Fruit fly (Drosophila melanogaster) whole organism, embryonic: Measurements from ENCODE around the gene CG12123.

Experiments
- Awh ChIP-seq: fragments of 200-800 bp; sonication (Bioruptor generic); IDR thresholded peaks from 2 replicates; pipeline ENCODE4, ENCODE4 v1.3.6; 2022; ENCODE audit warnings: missing biosample characterization, missing genetic modification characterization
- Blimp-1 ChIP-seq: fragments of 200-800 bp; sonication (Bioruptor generic); optimal IDR thresholded peaks from 3 replicates; lab custom pipeline; 2018; ENCODE audit warnings: missing biosample characterization, missing genetic modification characterization, mild to moderate bottlenecking, moderate library complexity, missing genetic modification reagents
- CG10979 ChIP-seq: fragments of 200-800 bp; sonication (Bioruptor generic); optimal IDR thresholded peaks from 2 replicates; lab custom pipeline; 2018; ENCODE audit warnings: missing biosample characterization, mild to moderate bottlenecking, missing genetic modification characterization, moderate library complexity
- CG11695 ChIP-seq: fragments of 200-800 bp; sonication (Bioruptor generic); IDR thresholded peaks from 3 replicates; pipeline ENCODE4 v1.3.6; 2022; ENCODE audit warnings: missing biosample characterization, missing genetic modification characterization
- CG11696 ChIP-seq: fragments of 200-800 bp; sonication (Bioruptor generic); IDR thresholded peaks from 2 replicates; pipeline ENCODE4 v1.3.6; 2022; ENCODE audit warnings: missing biosample characterization, missing genetic modification characterization
- CG12236 ChIP-seq: fragments of 200-800 bp; sonication (Bioruptor generic); optimal IDR thresholded peaks from 2 replicates; lab custom pipeline; 2016; ENCODE audit warnings: missing biosample characterization, missing genetic modification characterization
- CG12391 ChIP-seq: fragments of 200-800 bp; sonication (Bioruptor generic); optimal IDR thresholded peaks from 3 replicates; lab custom pipeline; 2018; ENCODE audit warnings: missing biosample characterization, mild to moderate bottlenecking, missing genetic modification characterization, moderate library complexity
- CG13775 ChIP-seq: fragments of 200-800 bp; sonication (Bioruptor generic); optimal IDR thresholded peaks from 3 replicates; lab custom pipeline; 2017; ENCODE audit warnings: missing biosample characterization, mild to moderate bottlenecking, missing genetic modification characterization
- CG14014 ChIP-seq: fragments of 200-800 bp; sonication (Bioruptor generic); IDR thresholded peaks from 2 replicates; pipeline ENCODE4 v1.3.6; 2022; ENCODE audit warnings: missing biosample characterization, missing genetic modification characterization
- CG14860 ChIP-seq: fragments of 200-800 bp; sonication (Bioruptor generic); IDR thresholded peaks from 3 replicates; pipeline ENCODE4 v1.3.6; 2022; ENCODE audit warnings: missing biosample characterization, missing genetic modification characterization; ENCODE audit not compliant: partially characterized antibody
- CG15269 ChIP-seq: fragments of 200-800 bp; sonication (Bioruptor generic); optimal IDR thresholded peaks from 2 replicates; lab custom pipeline; 2018; ENCODE audit warnings: missing biosample characterization, mild to moderate bottlenecking, missing genetic modification characterization, moderate library complexity
- CG16813 ChIP-seq: fragments of 200-800 bp; sonication (Bioruptor generic); IDR thresholded peaks from 3 replicates; pipeline ENCODE4 v1.3.6; 2022; ENCODE audit warnings: missing biosample characterization, missing genetic modification characterization; ENCODE audit not compliant: partially characterized antibody
- CG1832 ChIP-seq: fragments of 200-800 bp; sonication (Bioruptor generic); optimal IDR thresholded peaks from 2 replicates; lab custom pipeline; 2017; ENCODE audit warnings: missing biosample characterization, mild to moderate bottlenecking, missing genetic modification characterization, inconsistent platforms
- CG3163 ChIP-seq: fragments of 200-800 bp; sonication (Bioruptor generic); optimal IDR thresholded peaks from 3 replicates; lab custom pipeline; 2016; ENCODE audit warnings: missing biosample characterization, missing genetic modification characterization
- CG32532 ChIP-seq: fragments of 200-800 bp; sonication (Bioruptor generic); IDR thresholded peaks from 2 replicates; pipeline ENCODE4 v1.3.6; 2022; ENCODE audit warnings: missing biosample characterization, missing genetic modification characterization
- CG32767 ChIP-seq: fragments of 200-800 bp; sonication (Bioruptor generic); IDR thresholded peaks from 2 replicates; pipeline ENCODE4 v1.3.6; 2022; ENCODE audit warnings: missing biosample characterization, missing genetic modification characterization
- CG3407 ChIP-seq: fragments of 200-800 bp; sonication (Bioruptor generic); optimal IDR thresholded peaks from 2 replicates; lab custom pipeline; 2018; ENCODE audit warnings: missing biosample characterization, mild to moderate bottlenecking, missing genetic modification characterization
- CG34224 ChIP-seq: fragments of 200-800 bp; sonication (Bioruptor generic); IDR thresholded peaks from 3 replicates; pipeline ENCODE4 v1.3.6; 2022; ENCODE audit warnings: missing biosample characterization, missing genetic modification characterization; ENCODE audit not compliant: partially characterized antibody
- CG34422 ChIP-seq: fragments of 200-800 bp; sonication (Bioruptor generic); IDR thresholded peaks from 3 replicates; pipeline ENCODE4 v1.3.6; 2022; ENCODE audit warnings: missing biosample characterization, missing genetic modification characterization
- CG3847 ChIP-seq: fragments of 200-800 bp; sonication (Bioruptor generic); IDR thresholded peaks from 2 replicates; pipeline ENCODE4 v1.3.6; 2022; ENCODE audit warnings: missing biosample characterization, missing genetic modification characterization
- CG4360 ChIP-seq: fragments of 200-800 bp; sonication (Bioruptor generic); IDR thresholded peaks from 2 replicates; pipeline ENCODE4 v1.3.6; 2022; ENCODE audit warnings: missing biosample characterization, missing genetic modification characterization
- CG8290 ChIP-seq, 3 experiments: fragments of 200-800 bp; sonication (Bioruptor generic); optimal IDR thresholded peaks; 2 replicates each; lab custom pipeline; 2016 to 2019; ENCODE audit warnings: missing biosample characterization in 3 of 3, missing genetic modification characterization in 3 of 3, mild to moderate bottlenecking in 2 of 3, moderate library complexity in 1 of 3
- CG9932 ChIP-seq: fragments of 200-800 bp; sonication (Bioruptor generic); IDR thresholded peaks from 2 replicates; pipeline ENCODE4 v1.3.6; 2022; ENCODE audit warnings: missing biosample characterization, missing genetic modification characterization
- CTCF ChIP-seq: fragments of 200-800 bp; sonication (Bioruptor generic); optimal IDR thresholded peaks from 2 replicates; lab custom pipeline; 2017; ENCODE audit warnings: missing biosample characterization, mild to moderate bottlenecking, missing genetic modification characterization, moderate library complexity
- Dip2 ChIP-seq: fragments of 200-800 bp; sonication (Bioruptor generic); IDR thresholded peaks from 2 replicates; pipeline ENCODE4 v1.3.6; 2022; ENCODE audit warnings: missing biosample characterization, missing genetic modification characterization
- Drgx ChIP-seq: fragments of 200-800 bp; sonication (Bioruptor generic); IDR thresholded peaks from 2 replicates; pipeline ENCODE4 v1.3.6; 2022; ENCODE audit warnings: missing biosample characterization, missing genetic modification characterization
- HLH4C ChIP-seq: fragments of 200-800 bp; sonication (Bioruptor generic); IDR thresholded peaks from 3 replicates; pipeline ENCODE4 v1.3.6; 2022; ENCODE audit warnings: missing biosample characterization, missing genetic modification characterization; ENCODE audit not compliant: partially characterized antibody
- Hand ChIP-seq: fragments of 200-800 bp; sonication (Bioruptor generic); optimal IDR thresholded peaks from 2 replicates; lab custom pipeline; 2017; ENCODE audit warnings: mild to moderate bottlenecking, missing biosample characterization, missing genetic modification reagents, missing genetic modification characterization
- Hr78 ChIP-seq, 2 experiments: fragments of 200-800 bp in 1 of 2; fragments of >200 bp in 1 of 2; sonication (Bioruptor generic) in 1 of 2; optimal IDR thresholded peaks; 2 replicates each; lab custom pipeline; 2017 to 2019; ENCODE audit warnings: missing biosample characterization in 2 of 2, missing genetic modification characterization in 2 of 2, mild to moderate bottlenecking in 1 of 2, moderate library complexity in 1 of 2
- Optix ChIP-seq: fragments of 200-800 bp; sonication (Bioruptor generic); IDR thresholded peaks from 3 replicates; pipeline ENCODE4 v1.3.6; 2022; ENCODE audit warnings: missing biosample characterization, missing genetic modification characterization
- Side ChIP-seq: fragments of 200-800 bp; sonication (Bioruptor generic); optimal IDR thresholded peaks from 2 replicates; lab custom pipeline; 2016; ENCODE audit warnings: missing biosample characterization, missing genetic modification characterization
- Sry-δ ChIP-seq: fragments of 200-800 bp; sonication (Bioruptor generic); optimal IDR thresholded peaks from 2 replicates; lab custom pipeline; 2016; ENCODE audit warnings: missing biosample characterization, missing genetic modification characterization
- bsh ChIP-seq, 2 experiments: fragments of 200-800 bp; sonication (Bioruptor generic); optimal IDR thresholded peaks; 2 replicates each; lab custom pipeline; 2017 to 2018; ENCODE audit warnings: mild to moderate bottlenecking in 2 of 2, missing biosample characterization in 2 of 2, missing genetic modification characterization in 2 of 2, moderate library complexity in 1 of 2
- croc ChIP-seq: fragments of 200-800 bp; sonication (Bioruptor generic); conservative IDR thresholded peaks from 3 replicates; pipeline ENCODE4 v1.3.6; 2022; ENCODE audit warnings: missing biosample characterization, missing genetic modification characterization
- ken ChIP-seq: fragments of 200-800 bp; sonication (Bioruptor generic); IDR thresholded peaks from 3 replicates; pipeline ENCODE4 v1.3.6; 2022; ENCODE audit warnings: missing biosample characterization, missing genetic modification characterization
- lov ChIP-seq, 2 experiments: fragments of 200-800 bp in 1 of 2; fragments of >200 bp in 1 of 2; sonication (Bioruptor generic) in 1 of 2; IDR thresholded peaks in 1 of 2; optimal IDR thresholded peaks in 1 of 2; 2 replicates in 1 of 2; 3 replicates in 1 of 2; pipeline versions ENCODE4 v1.3.6 to Lab custom; 2017 to 2022; ENCODE audit warnings: missing biosample characterization in 1 of 2, missing genetic modification characterization in 1 of 2
- nom ChIP-seq: fragments of 200-800 bp; sonication (Bioruptor generic); optimal IDR thresholded peaks from 2 replicates; lab custom pipeline; 2017; ENCODE audit warnings: missing biosample characterization, missing genetic modification characterization, mild to moderate bottlenecking, moderate library complexity, missing genetic modification reagents
- onecut ChIP-seq: fragments of 200-800 bp; sonication (Bioruptor generic); IDR thresholded peaks from 2 replicates; pipeline ENCODE4 v1.3.6; 2022; ENCODE audit warnings: missing biosample characterization, missing genetic modification characterization
- pnt ChIP-seq: fragments of 200-800 bp; sonication (Bioruptor generic); optimal IDR thresholded peaks from 3 replicates; lab custom pipeline; 2016; ENCODE audit warnings: missing biosample characterization, missing genetic modification characterization
- run ChIP-seq: fragments of 200-800 bp; sonication (Bioruptor generic); optimal IDR thresholded peaks from 3 replicates; lab custom pipeline; 2018; ENCODE audit warnings: missing biosample characterization, mild to moderate bottlenecking, missing genetic modification characterization
- sob ChIP-seq: fragments of 200-800 bp; sonication (Bioruptor generic); IDR thresholded peaks from 2 replicates; pipeline ENCODE4 v1.3.6; 2022; ENCODE audit warnings: missing biosample characterization, missing genetic modification characterization
- sqz ChIP-seq: fragments of 200-800 bp; sonication (Bioruptor generic); optimal IDR thresholded peaks from 3 replicates; lab custom pipeline; 2018; ENCODE audit warnings: missing biosample characterization, mild to moderate bottlenecking, missing genetic modification characterization
- tgo ChIP-seq: fragments of 200-800 bp; sonication (Bioruptor generic); IDR thresholded peaks from 3 replicates; pipeline ENCODE4 v1.3.6; 2022; ENCODE audit warnings: missing biosample characterization, missing genetic modification characterization
- toy ChIP-seq: fragments of 200-800 bp; sonication (Bioruptor generic); IDR thresholded peaks from 2 replicates; pipeline ENCODE4 v1.3.6; 2022; ENCODE audit warnings: missing biosample characterization, missing genetic modification characterization
- trh ChIP-seq: fragments of 200-800 bp; sonication (Bioruptor generic); optimal IDR thresholded peaks from 2 replicates; lab custom pipeline; 2016; ENCODE audit warnings: missing biosample characterization, missing genetic modification characterization
- yki ChIP-seq: fragments of >200 bp; optimal IDR thresholded peaks from 3 replicates; lab custom pipeline; 2018
- z ChIP-seq: fragments of 200-800 bp; sonication (Bioruptor generic); IDR thresholded peaks from 3 replicates; pipeline ENCODE4 v1.3.6; 2022; ENCODE audit warnings: missing biosample characterization, missing genetic modification characterization
- zfh2 ChIP-seq: fragments of 200-800 bp; sonication (Bioruptor generic); optimal IDR thresholded peaks from 2 replicates; lab custom pipeline; 2016; ENCODE audit warnings: missing biosample characterization, missing genetic modification characterization

Gene CG12123

DNA sequence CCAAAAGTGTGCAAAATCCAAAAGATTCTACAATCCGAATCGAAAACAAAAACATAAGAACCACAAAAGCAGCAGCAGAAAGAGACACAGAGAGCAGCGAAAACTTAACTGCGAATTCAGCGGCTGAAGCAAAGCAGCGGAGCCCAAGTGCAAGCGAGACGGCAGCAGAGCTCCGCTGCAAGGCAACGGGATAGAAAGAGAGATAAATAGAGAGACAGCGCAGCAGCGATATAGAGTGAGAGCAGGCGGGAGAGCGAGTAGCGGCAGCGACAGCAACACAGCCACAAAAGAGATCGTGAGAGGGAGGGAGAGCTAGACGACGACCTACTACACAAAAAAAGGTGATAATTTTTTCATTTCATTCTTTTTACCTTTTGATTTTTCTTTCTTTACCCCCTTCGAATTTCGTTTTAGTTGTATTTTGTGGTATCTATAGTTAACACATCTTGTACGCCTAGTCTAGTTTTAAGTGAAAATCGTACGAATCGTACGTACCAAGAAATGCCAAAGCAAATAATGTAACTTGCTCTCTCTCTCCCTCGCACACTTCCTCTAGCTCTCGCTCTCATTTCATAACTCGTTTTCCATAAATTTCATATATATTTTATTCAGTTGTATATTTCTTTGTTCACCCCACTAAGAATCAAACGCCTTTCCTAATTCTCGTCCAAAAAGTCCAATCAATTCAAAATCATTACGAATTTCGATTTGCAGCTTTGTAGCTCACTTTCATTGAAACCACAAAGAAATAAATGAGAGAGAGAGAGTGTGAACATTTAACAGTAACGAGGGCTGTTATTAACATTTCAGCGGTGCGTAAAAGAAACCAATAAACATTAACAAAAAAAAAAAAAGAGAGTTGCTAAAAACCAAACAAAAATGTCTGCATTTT lies 31.6 kb downstream of the CG12123 start (continued):
- no peak for TF ChIP-seq CG32767 (GFP tag; lab: Robert Waterston, UW)
- TF ChIP-seq CG1832 (GFP tag; lab: Kevin White, UChicago): peak; percentile 96
- TF ChIP-seq croc (GFP tag; lab: Robert Waterston, UW): no peak
- no peak for TF ChIP-seq Awh (GFP tag; lab: Robert Waterston, UW)
- no peak for TF ChIP-seq CG12391
- no peak for TF ChIP-seq trh
- peak; percentile 29; the same call in 1 of the 2 replicates for TF ChIP-seq CG4360 (GFP tag; lab: Robert Waterston, UW)
- TF ChIP-seq bsh (GFP tag; optimal IDR thresholded peaks at IDR 0.05; lab: Kevin White, UChicago): no peak
- peak; percentile 29 for TF ChIP-seq onecut (GFP tag; lab: Robert Waterston, UW)
- TF ChIP-seq CG34422 (GFP tag; lab: Robert Waterston, UW): peak; percentile 26; the same call in 1 of the 3 replicates
- peak; percentile 42; the same call in 1 of the 3 replicates for TF ChIP-seq Optix
- no peak for TF ChIP-seq Hand (GFP tag; lab: Kevin White, UChicago)
- TF ChIP-seq CG32532 (GFP tag; lab: Robert Waterston, UW): peak; percentile 60
- no peak for TF ChIP-seq CTCF (GFP tag; lab: Kevin White, UChicago)
- peak; percentile 63; the same call in 1 of the 2 replicates for TF ChIP-seq CG14014 (GFP tag; lab: Robert Waterston, UW)
- TF ChIP-seq CG9932 (GFP tag; lab: Robert Waterston, UW): peak; percentile 21; the same call in 1 of the 2 replicates
- TF ChIP-seq Hr78 (GFP tag; optimal IDR thresholded peaks at IDR 0.05; lab: Kevin White, UChicago): no peak
- TF ChIP-seq CG8290 (GFP tag; optimal IDR thresholded peaks at IDR 0.05; lab: Kevin White, UChicago): no peak
- TF ChIP-seq CG8290 (tag; optimal IDR thresholded peaks at IDR 0.05; lab: Kevin White, UChicago): peak in 1 of 2 experiments; percentile 7
- TF ChIP-seq ken (GFP tag; lab: Robert Waterston, UW): peak; percentile 28; the same call in 1 of the 3 replicates
- TF ChIP-seq CG12236: no peak
- no peak for TF ChIP-seq Dip2 (GFP tag; lab: Robert Waterston, UW)
- peak; percentile 3 for TF ChIP-seq CG3163 (GFP tag; lab: Kevin White, UChicago)
- TF ChIP-seq lov (optimal IDR thresholded peaks at IDR 0.05; lab: Kevin White, UChicago): no peak
- peak; percentile 63; the same call in 1 of the 3 replicates for TF ChIP-seq lov (GFP tag; IDR thresholded peaks at IDR 0.05; lab: Robert Waterston, UW)
- no peak for TF ChIP-seq HLH4C (GFP tag; lab: Robert Waterston, UW)
- TF ChIP-seq CG14860 (GFP tag; lab: Robert Waterston, UW): no peak
- TF ChIP-seq CG11696: peak; percentile 42; the same call in 1 of the 2 replicates
- TF ChIP-seq CG3847 (GFP tag; lab: Robert Waterston, UW): peak; percentile 30; the same call in 1 of the 2 replicates
- TF ChIP-seq CG15269 (tag; lab: Kevin White, UChicago): no peak
- no peak for TF ChIP-seq pnt (GFP tag; lab: Kevin White, UChicago)
- no peak for TF ChIP-seq CG10979 (tag; lab: Kevin White, UChicago)
- peak; percentile 10 for TF ChIP-seq nom
- TF ChIP-seq Sry-δ (GFP tag; lab: Kevin White, UChicago): no peak
- TF ChIP-seq toy: no peak
- TF ChIP-seq CG34224 (GFP tag; lab: Robert Waterston, UW): no peak
- TF ChIP-seq zfh2 (GFP tag; lab: Kevin White, UChicago): no peak
- 0 out of 3 replicates have a peak, but pooled peaks have one; percentile 6 for TF ChIP-seq CG11695
- peak; percentile 4 for TF ChIP-seq sqz (GFP tag; lab: Kevin White, UChicago)
- no peak for TF ChIP-seq CG13775 (GFP tag; lab: Kevin White, UChicago)
- no peak for TF ChIP-seq CG16813 (GFP tag; lab: Robert Waterston, UW)
- TF ChIP-seq Blimp-1 (GFP tag; lab: Kevin White, UChicago): peak; percentile 14
- TF ChIP-seq sob (GFP tag; lab: Robert Waterston, UW): peak; percentile 10; the same call in 1 of the 2 replicates
- no peak for TF ChIP-seq run
- peak; percentile 82 for TF ChIP-seq yki
- no peak for TF ChIP-seq Side (GFP tag; lab: Kevin White, UChicago)
- TF ChIP-seq Drgx: peak; percentile 72
- no peak for TF ChIP-seq tgo (GFP tag; lab: Robert Waterston, UW)
- TF ChIP-seq CG3407 (GFP tag; lab: Kevin White, UChicago): no peak
- no peak for TF ChIP-seq z (GFP tag; lab: Robert Waterston, UW)
